Fruit fly (Drosophila melanogaster) S2 (cell line): ENCODE measurements around the gene CG31388.

Experiments
- CG8478 ChIP-seq: fragments of >200 bp; optimal IDR thresholded peaks from 2 replicates; lab custom pipeline; 2018
- CTCF ChIP-seq, 2 experiments: fragments of >200 bp; optimal IDR thresholded peaks; 2 replicates each; lab custom pipeline; 2018

DNA sequence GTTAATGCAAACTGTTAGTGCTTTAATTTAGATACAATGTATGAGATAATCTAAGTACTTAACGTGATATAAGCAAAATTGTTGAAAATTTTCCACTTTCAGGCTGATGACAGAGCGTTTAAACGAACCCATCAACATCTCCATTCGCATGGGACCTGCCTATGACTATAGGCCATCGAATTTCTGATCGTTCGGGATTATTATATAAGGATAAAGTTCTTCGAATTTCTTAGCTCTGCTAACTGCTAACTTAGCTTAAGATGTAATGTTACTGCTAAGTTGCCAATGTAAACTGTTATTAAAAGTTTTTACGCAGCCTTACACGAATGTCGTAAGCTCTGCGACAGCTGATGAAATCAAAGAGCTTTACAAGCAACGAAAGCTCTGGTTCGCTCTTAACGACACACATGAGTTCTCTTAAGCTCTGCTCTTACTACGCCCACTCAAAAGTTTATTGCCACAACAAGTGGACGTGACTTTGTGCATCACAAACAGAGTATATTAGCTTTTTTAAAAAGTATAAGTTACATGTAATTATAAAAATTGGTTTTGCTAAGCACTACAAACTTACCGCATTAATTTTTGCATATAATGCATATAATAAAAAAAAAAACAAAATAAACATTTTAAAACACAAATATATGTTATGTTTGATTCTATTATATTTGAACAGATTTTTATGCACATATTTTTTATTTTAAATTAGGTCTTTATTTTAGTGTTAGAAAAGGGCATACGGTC is 40.8 kb upstream of the CG31388 start:
- TF ChIP-seq CG8478 (lab: Kevin White, UChicago), result no peak
- TF ChIP-seq CTCF (optimal IDR thresholded peaks at IDR 0.05; lab: Kevin White, UChicago), result no peak
